Worm (Caenorhabditis elegans): Measurements from ENCODE around the gene bed-1.
"Not testable (repeated sequence)": the region's sequence is repeated elsewhere in the genome, so short reads cannot be mapped to it uniquely, and the experiment has no call there.

DNA sequence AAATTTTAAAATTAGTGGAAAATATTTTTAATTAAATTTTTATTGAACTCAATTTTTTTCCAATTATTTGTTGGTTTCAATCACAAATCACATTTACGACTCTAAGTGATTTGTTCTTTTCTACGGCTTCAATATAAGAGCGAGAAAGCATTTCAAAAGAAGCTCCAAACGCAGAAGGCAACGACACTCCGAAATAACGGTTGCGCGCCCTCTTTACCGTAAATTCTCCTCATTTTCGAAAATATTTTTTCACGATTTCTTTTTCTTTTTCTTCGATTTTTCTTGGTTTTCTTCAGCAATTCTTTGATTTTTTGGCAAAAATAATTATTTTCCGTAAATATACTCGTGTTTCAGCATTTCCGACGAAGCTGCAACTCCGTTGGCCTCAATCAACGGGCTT lies 30.1 kb downstream of the bed-1 start:
- TF ChIP-seq zfp-3 (GFP tag; conservative IDR thresholded peaks at IDR 0.05); rbr-2 (tag; optimal IDR thresholded peaks at IDR 0.05); unc-130 (GFP tag; optimal IDR thresholded peaks at IDR 0.05); vab-7 (GFP tag; IDR thresholded peaks at IDR 0.05); aly-2 (tag; optimal IDR thresholded peaks at IDR 0.05); fos-1 (tag; optimal IDR thresholded peaks at IDR 0.05); ama-1 (optimal IDR thresholded peaks at IDR 0.05); lsy-2 (tag; optimal IDR thresholded peaks at IDR 0.05); ZK337.2 (GFP tag; IDR thresholded peaks at IDR 0.05); saeg-2 (GFP tag; IDR thresholded peaks at IDR 0.05); lin-13 (GFP tag; optimal IDR thresholded peaks at IDR 0.05); dmd-9 (GFP tag; IDR thresholded peaks at IDR 0.05): not testable (repeated sequence)

Data from whole organism, L4 larva.